Fruit fly (Drosophila melanogaster): ENCODE data around the gene CG3288.

dm6 chr3L:20868995-20869394 is 33.0 kb downstream of the CG3288 start:
- no peak for TF ChIP-seq gl (tag; optimal IDR thresholded peaks at IDR 0.05)
- no peak for TF ChIP-seq CG32121 (GFP tag; IDR thresholded peaks at IDR 0.05)
- no peak for TF ChIP-seq CG17806 (tag; optimal IDR thresholded peaks at IDR 0.05)
- no peak for TF ChIP-seq CG34367 (tag; optimal IDR thresholded peaks at IDR 0.05)
- no peak for TF ChIP-seq Pif1B (GFP tag; optimal IDR thresholded peaks at IDR 0.05)
- no peak for TF ChIP-seq CG9948 (tag; optimal IDR thresholded peaks at IDR 0.05)
- TF ChIP-seq EcR (GFP tag; optimal IDR thresholded peaks at IDR 0.05): no peak
- TF ChIP-seq CG13204 (GFP tag; optimal IDR thresholded peaks at IDR 0.05): no peak
- no peak for TF ChIP-seq D1 (tag; optimal IDR thresholded peaks at IDR 0.05)
- no peak for TF ChIP-seq Pif1A (GFP tag; optimal IDR thresholded peaks at IDR 0.05)
